Fruit fly (Drosophila melanogaster) whole organism, embryonic: ENCODE data around the gene Zpr1.

Experiments
- Adf1 ChIP-seq: fragments of 200-800 bp; sonication (Bioruptor generic); IDR thresholded peaks from 2 replicates; pipeline ENCODE4 v1.3.6; 2022; ENCODE audit warnings: missing biosample characterization, missing genetic modification characterization
- Atf-2 ChIP-seq: fragments of 200-800 bp; sonication (Bioruptor generic); optimal IDR thresholded peaks from 2 replicates; lab custom pipeline; 2016; ENCODE audit warnings: missing biosample characterization, missing genetic modification characterization
- B-H2 ChIP-seq: fragments of 200-800 bp; sonication (Bioruptor generic); optimal IDR thresholded peaks from 2 replicates; lab custom pipeline; 2018; ENCODE audit warnings: missing biosample characterization, mild to moderate bottlenecking, missing genetic modification characterization
- Bdp1 ChIP-seq: fragments of 200-800 bp; sonication (Bioruptor generic); optimal IDR thresholded peaks from 3 replicates; lab custom pipeline; 2016; ENCODE audit warnings: missing biosample characterization, missing genetic modification characterization
- Bteb2 ChIP-seq: fragments of 200-800 bp; sonication (Bioruptor generic); optimal IDR thresholded peaks from 2 replicates; lab custom pipeline; 2016; ENCODE audit warnings: missing biosample characterization, missing genetic modification characterization
- CG10431 ChIP-seq: fragments of 200-800 bp; sonication (Bioruptor generic); optimal IDR thresholded peaks from 3 replicates; lab custom pipeline; 2018; ENCODE audit warnings: missing biosample characterization, mild to moderate bottlenecking, missing genetic modification characterization
- CG10462 ChIP-seq: fragments of 200-800 bp; sonication (Bioruptor generic); optimal IDR thresholded peaks from 2 replicates; lab custom pipeline; 2016; ENCODE audit warnings: missing biosample characterization, missing genetic modification characterization
- CG10543 ChIP-seq: fragments of 200-800 bp; sonication (Bioruptor generic); optimal IDR thresholded peaks from 3 replicates; lab custom pipeline; 2017; ENCODE audit warnings: missing biosample characterization, mild to moderate bottlenecking, missing genetic modification characterization, moderate library complexity
- CG13296 ChIP-seq: fragments of 200-800 bp; sonication (Bioruptor generic); optimal IDR thresholded peaks from 3 replicates; lab custom pipeline; 2018; ENCODE audit warnings: missing biosample characterization, mild to moderate bottlenecking, missing genetic modification characterization
- CG13894 ChIP-seq: fragments of 200-800 bp; sonication (Bioruptor generic); optimal IDR thresholded peaks from 3 replicates; lab custom pipeline; 2018; ENCODE audit warnings: missing biosample characterization, mild to moderate bottlenecking, missing genetic modification characterization, moderate library complexity
- CG15479 ChIP-seq: fragments of 200-800 bp; sonication (Bioruptor generic); optimal IDR thresholded peaks from 3 replicates; lab custom pipeline; 2019; ENCODE audit warnings: missing biosample characterization, mild to moderate bottlenecking, missing genetic modification characterization, moderate library complexity
- CG1602 ChIP-seq: fragments of 200-800 bp; sonication (Bioruptor generic); optimal IDR thresholded peaks from 3 replicates; lab custom pipeline; 2016; ENCODE audit warnings: missing biosample characterization, missing genetic modification characterization
- CG18476 ChIP-seq: fragments of 200-800 bp; sonication (Bioruptor generic); optimal IDR thresholded peaks from 2 replicates; lab custom pipeline; 2016; ENCODE audit warnings: missing biosample characterization, mild to moderate bottlenecking, missing genetic modification characterization
- CG3995 ChIP-seq: fragments of 200-800 bp; sonication (Bioruptor generic); optimal IDR thresholded peaks from 3 replicates; lab custom pipeline; 2016; ENCODE audit warnings: missing biosample characterization, missing genetic modification characterization
- CG6813 ChIP-seq: fragments of 200-800 bp; sonication (Bioruptor generic); optimal IDR thresholded peaks from 2 replicates; lab custom pipeline; 2017; ENCODE audit warnings: missing biosample characterization, missing genetic modification characterization, mild to moderate bottlenecking, moderate library complexity, missing genetic modification reagents
- CG7786 ChIP-seq: fragments of 200-800 bp; sonication (Bioruptor generic); optimal IDR thresholded peaks from 2 replicates; lab custom pipeline; 2016; ENCODE audit warnings: missing biosample characterization, missing genetic modification characterization
- Camta ChIP-seq: fragments of 200-800 bp; sonication (Bioruptor generic); optimal IDR thresholded peaks from 2 replicates; lab custom pipeline; 2016; ENCODE audit warnings: missing biosample characterization, missing genetic modification characterization
- D ChIP-seq, 2 experiments: fragments of 200-800 bp in 1 of 2; fragments of >200 bp in 1 of 2; sonication (Bioruptor generic) in 1 of 2; optimal IDR thresholded peaks; 2 replicates in 1 of 2; 3 replicates in 1 of 2; lab custom pipeline; 2017; ENCODE audit warnings: mild to moderate bottlenecking in 1 of 2, missing biosample characterization in 1 of 2, missing genetic modification characterization in 1 of 2, missing genetic modification reagents in 1 of 2
- Deaf1 ChIP-seq: fragments of 200-800 bp; optimal IDR thresholded peaks from 3 replicates; lab custom pipeline; 2019; ENCODE audit warnings: missing biosample characterization, mild to moderate bottlenecking, missing genetic modification characterization, moderate library complexity
- Dip3 ChIP-seq: fragments of 200-800 bp; sonication (Bioruptor generic); optimal IDR thresholded peaks from 3 replicates; lab custom pipeline; 2016; ENCODE audit warnings: missing biosample characterization, missing genetic modification characterization
- Elba2 ChIP-seq: fragments of 200-800 bp; sonication (Bioruptor generic); optimal IDR thresholded peaks from 3 replicates; lab custom pipeline; 2016; ENCODE audit warnings: missing biosample characterization, missing genetic modification characterization
- Fer2 ChIP-seq: fragments of 200-800 bp; sonication (Bioruptor generic); optimal IDR thresholded peaks from 2 replicates; lab custom pipeline; 2018; ENCODE audit warnings: missing biosample characterization, mild to moderate bottlenecking, missing genetic modification characterization, moderate library complexity
- Fer3 ChIP-seq: fragments of 200-800 bp; sonication (Bioruptor generic); optimal IDR thresholded peaks from 2 replicates; lab custom pipeline; 2018; ENCODE audit warnings: missing biosample characterization, mild to moderate bottlenecking, missing genetic modification characterization, moderate library complexity
- H15 ChIP-seq: fragments of 200-800 bp; sonication (Bioruptor generic); IDR thresholded peaks from 3 replicates; pipeline ENCODE4 v1.3.6; 2022; ENCODE audit warnings: missing biosample characterization, missing genetic modification characterization
- HHEX ChIP-seq: fragments of 200-800 bp; sonication (Bioruptor generic); optimal IDR thresholded peaks from 3 replicates; lab custom pipeline; 2017; ENCODE audit warnings: missing biosample characterization, mild to moderate bottlenecking, missing genetic modification characterization, missing genetic modification reagents
- NK7.1 ChIP-seq: fragments of 200-800 bp; sonication (Bioruptor generic); optimal IDR thresholded peaks from 3 replicates; lab custom pipeline; 2016; ENCODE audit warnings: missing biosample characterization, missing genetic modification characterization
- Nf-YB ChIP-seq: fragments of 200-800 bp; sonication (Bioruptor generic); optimal IDR thresholded peaks from 3 replicates; lab custom pipeline; 2019; ENCODE audit warnings: missing biosample characterization, mild to moderate bottlenecking, missing genetic modification characterization, moderate library complexity
- Oaz ChIP-seq: fragments of 200-800 bp; sonication (Bioruptor generic); IDR thresholded peaks from 2 replicates; pipeline ENCODE4 v1.3.6; 2022; ENCODE audit warnings: missing biosample characterization, missing genetic modification characterization
- Stat92E ChIP-seq, 3 experiments: fragments of >200 bp in 2 of 3; fragments of 200-800 bp in 1 of 3; sonication (Bioruptor generic) in 1 of 3; optimal IDR thresholded peaks; 2 replicates each; lab custom pipeline; 2017 to 2019; ENCODE audit warnings: missing biosample characterization in 3 of 3, missing genetic modification characterization in 3 of 3, mild to moderate bottlenecking in 1 of 3, moderate library complexity in 1 of 3
- Trl ChIP-seq, 3 experiments: fragments of >200 bp in 2 of 3; fragments of 200-800 bp in 1 of 3; sonication (Bioruptor generic) in 1 of 3; optimal IDR thresholded peaks; 2 replicates in 1 of 3; 3 replicates in 2 of 3; lab custom pipeline; 2016 to 2017; ENCODE audit warnings: missing biosample characterization in 1 of 3, missing genetic modification characterization in 1 of 3
- ab ChIP-seq: fragments of 200-800 bp; sonication (Bioruptor generic); optimal IDR thresholded peaks from 2 replicates; lab custom pipeline; 2016; ENCODE audit warnings: missing biosample characterization, missing genetic modification characterization
- ac ChIP-seq: fragments of 200-800 bp; sonication (Bioruptor generic); optimal IDR thresholded peaks from 3 replicates; lab custom pipeline; 2017; ENCODE audit warnings: missing biosample characterization, mild to moderate bottlenecking, missing genetic modification characterization
- ato ChIP-seq: fragments of 200-800 bp; sonication (Bioruptor generic); IDR thresholded peaks from 2 replicates; pipeline ENCODE4 v1.3.6; 2022; ENCODE audit warnings: missing biosample characterization, missing genetic modification characterization; ENCODE audit not compliant: partially characterized antibody
- dan ChIP-seq: fragments of 200-800 bp; sonication (Bioruptor generic); IDR thresholded peaks from 2 replicates; pipeline ENCODE4 v1.3.6; 2022; ENCODE audit warnings: missing biosample characterization, missing genetic modification characterization
- dpn ChIP-seq, 2 experiments: fragments of 200-800 bp; sonication (Bioruptor generic); optimal IDR thresholded peaks; 3 replicates each; lab custom pipeline; 2016; ENCODE audit warnings: missing biosample characterization in 2 of 2, missing genetic modification characterization in 2 of 2
- h ChIP-seq: fragments of >200 bp; optimal IDR thresholded peaks from 2 replicates; lab custom pipeline; 2017
- hth ChIP-seq: fragments of >200 bp; optimal IDR thresholded peaks from 2 replicates; lab custom pipeline; 2017; ENCODE audit warnings: inconsistent platforms
- ken ChIP-seq: fragments of 200-800 bp; sonication (Bioruptor generic); IDR thresholded peaks from 3 replicates; pipeline ENCODE4 v1.3.6; 2022; ENCODE audit warnings: missing biosample characterization, missing genetic modification characterization
- lilli ChIP-seq: fragments of 200-800 bp; sonication (Bioruptor generic); optimal IDR thresholded peaks from 3 replicates; lab custom pipeline; 2016; ENCODE audit warnings: missing biosample characterization, missing genetic modification characterization
- lov ChIP-seq, 2 experiments: fragments of 200-800 bp in 1 of 2; fragments of >200 bp in 1 of 2; sonication (Bioruptor generic) in 1 of 2; IDR thresholded peaks in 1 of 2; optimal IDR thresholded peaks in 1 of 2; 2 replicates in 1 of 2; 3 replicates in 1 of 2; pipeline versions ENCODE4 v1.3.6 to Lab custom; 2017 to 2022; ENCODE audit warnings: missing biosample characterization in 1 of 2, missing genetic modification characterization in 1 of 2
- nau ChIP-seq: fragments of 200-800 bp; sonication (Bioruptor generic); optimal IDR thresholded peaks from 3 replicates; lab custom pipeline; 2017; ENCODE audit warnings: missing biosample characterization, mild to moderate bottlenecking, missing genetic modification characterization, missing genetic modification reagents
- nerfin-1 ChIP-seq: fragments of 200-800 bp; sonication (Bioruptor generic); optimal IDR thresholded peaks from 3 replicates; lab custom pipeline; 2019; ENCODE audit warnings: missing biosample characterization, mild to moderate bottlenecking, missing genetic modification characterization, moderate library complexity
- odd ChIP-seq: fragments of 200-800 bp; sonication (Bioruptor generic); optimal IDR thresholded peaks from 2 replicates; lab custom pipeline; 2017; ENCODE audit warnings: missing biosample characterization, mild to moderate bottlenecking, missing genetic modification characterization
- prd ChIP-seq, 3 experiments: fragments of >200 bp in 2 of 3; fragments of 200-800 bp in 1 of 3; sonication (Bioruptor generic) in 1 of 3; optimal IDR thresholded peaks in 2 of 3; IDR thresholded peaks in 1 of 3; 2 replicates in 2 of 3; 3 replicates in 1 of 3; pipeline versions ENCODE4 v1.3.6 to Lab custom; 2017 to 2022; ENCODE audit warnings: missing biosample characterization in 1 of 3, missing genetic modification characterization in 1 of 3
- schlank ChIP-seq: fragments of 200-800 bp; sonication (Bioruptor generic); optimal IDR thresholded peaks from 2 replicates; lab custom pipeline; 2018; ENCODE audit warnings: missing biosample characterization, mild to moderate bottlenecking, missing genetic modification characterization
- scrt ChIP-seq: fragments of 200-800 bp; sonication (Bioruptor generic); optimal IDR thresholded peaks from 2 replicates; lab custom pipeline; 2018; ENCODE audit warnings: missing biosample characterization, mild to moderate bottlenecking, missing genetic modification characterization, moderate library complexity
- ssp ChIP-seq: fragments of 200-800 bp; sonication (Bioruptor generic); IDR thresholded peaks from 2 replicates; pipeline ENCODE4 v1.3.6; 2022; ENCODE audit warnings: missing biosample characterization, missing genetic modification characterization
- zen2 ChIP-seq: fragments of 200-800 bp; sonication (Bioruptor generic); IDR thresholded peaks from 3 replicates; pipeline ENCODE4 v1.3.6; 2022; ENCODE audit warnings: missing biosample characterization, missing genetic modification characterization; ENCODE audit not compliant: partially characterized antibody
- zfh1 ChIP-seq: fragments of 200-800 bp; sonication (Bioruptor generic); IDR thresholded peaks from 3 replicates; pipeline ENCODE4 v1.3.6; 2022; ENCODE audit warnings: missing biosample characterization, missing genetic modification characterization

The Zpr1 gene

dm6 chrX:9141219-9141618 lies 20.7 kb downstream of the Zpr1 start (continued):
- no peak for TF ChIP-seq D (optimal IDR thresholded peaks at IDR 0.05; lab: Kevin White, UChicago)
- TF ChIP-seq D (GFP tag; optimal IDR thresholded peaks at IDR 0.05; lab: Kevin White, UChicago) = peak; percentile 70
- peak; percentile 45 for TF ChIP-seq NK7.1 (GFP tag; lab: Kevin White, UChicago)
- no peak for TF ChIP-seq CG3995 (GFP tag; lab: Kevin White, UChicago)
- TF ChIP-seq CG15479 = peak; percentile 25
- peak; percentile 7 for TF ChIP-seq scrt (GFP tag; lab: Kevin White, UChicago)
- TF ChIP-seq Dip3 (GFP tag; lab: Kevin White, UChicago) = peak; percentile 58
- peak; percentile 50 for TF ChIP-seq Camta (GFP tag; lab: Kevin White, UChicago)
- peak; percentile 76 for TF ChIP-seq dan (GFP tag; lab: Robert Waterston, UW)
- TF ChIP-seq lov (optimal IDR thresholded peaks at IDR 0.05; lab: Kevin White, UChicago) = no peak
- peak; percentile 87 for TF ChIP-seq lov (GFP tag; IDR thresholded peaks at IDR 0.05; lab: Robert Waterston, UW)
- TF ChIP-seq Oaz (GFP tag; lab: Robert Waterston, UW) = peak; percentile 75
- no peak for TF ChIP-seq Trl (optimal IDR thresholded peaks at IDR 0.05; lab: Kevin White, UChicago)
- TF ChIP-seq Trl (GFP tag; optimal IDR thresholded peaks at IDR 0.05; lab: Kevin White, UChicago) = peak; percentile 74
- no peak for TF ChIP-seq zen2
- peak; percentile 68 for TF ChIP-seq Atf-2 (GFP tag; lab: Kevin White, UChicago)
- TF ChIP-seq Deaf1 = peak; percentile 10
- peak; percentile 37 for TF ChIP-seq CG10462 (GFP tag; lab: Kevin White, UChicago)
- TF ChIP-seq CG10543 = peak; percentile 60
- TF ChIP-seq schlank (tag; lab: Kevin White, UChicago) = peak; percentile 16
- no peak for TF ChIP-seq hth
- TF ChIP-seq Elba2 (GFP tag; lab: Kevin White, UChicago) = no peak
- TF ChIP-seq CG1602 (GFP tag; lab: Kevin White, UChicago) = peak; percentile 43
- no peak for TF ChIP-seq Stat92E (GFP tag; optimal IDR thresholded peaks at IDR 0.05; lab: Kevin White, UChicago)
- peak; percentile 34 for TF ChIP-seq Fer2
- TF ChIP-seq ac (GFP tag; lab: Kevin White, UChicago) = peak; percentile 18
- no peak for TF ChIP-seq ato (GFP tag; lab: Robert Waterston, UW)
- TF ChIP-seq CG7786 (GFP tag; lab: Kevin White, UChicago) = peak; percentile 76
- peak; percentile 75 for TF ChIP-seq HHEX
- peak; percentile 92 for TF ChIP-seq zfh1 (GFP tag; lab: Robert Waterston, UW)
- TF ChIP-seq Adf1 (GFP tag; lab: Robert Waterston, UW) = 0 out of 2 replicates have a peak, but pooled peaks have one; percentile 12
- peak; percentile 50 for TF ChIP-seq CG13296
- peak; percentile 77 for TF ChIP-seq ssp (GFP tag; lab: Robert Waterston, UW)
- TF ChIP-seq ken (GFP tag; lab: Robert Waterston, UW) = peak; percentile 84
- peak; percentile 93 for TF ChIP-seq nerfin-1 (tag; lab: Kevin White, UChicago)
- TF ChIP-seq Nf-YB = peak; percentile 25
- TF ChIP-seq prd (optimal IDR thresholded peaks at IDR 0.05; lab: Kevin White, UChicago) = no peak
- TF ChIP-seq prd (GFP tag; IDR thresholded peaks at IDR 0.05; lab: Robert Waterston, UW) = peak; percentile 93
- TF ChIP-seq CG6813 (GFP tag; lab: Kevin White, UChicago) = peak; percentile 71
- TF ChIP-seq B-H2 (GFP tag; lab: Kevin White, UChicago) = no peak
- TF ChIP-seq Bteb2 (GFP tag; lab: Kevin White, UChicago) = no peak
- TF ChIP-seq h = no peak
- TF ChIP-seq Bdp1 (GFP tag; lab: Kevin White, UChicago) = peak; percentile 22
- TF ChIP-seq lilli (GFP tag; lab: Kevin White, UChicago) = peak; percentile 68
- TF ChIP-seq odd (GFP tag; lab: Kevin White, UChicago) = no peak
- TF ChIP-seq H15 (GFP tag; lab: Robert Waterston, UW) = peak; percentile 85
- TF ChIP-seq nau = no peak
- TF ChIP-seq Fer3 = peak; percentile 53
- peak; percentile 31 for TF ChIP-seq CG13894 (tag; lab: Kevin White, UChicago)
- TF ChIP-seq CG18476 (GFP tag; lab: Kevin White, UChicago) = peak; percentile 39
- no peak for TF ChIP-seq CG10431 (GFP tag; lab: Kevin White, UChicago)
- peak; percentile 8 for TF ChIP-seq ab (GFP tag; lab: Kevin White, UChicago)
- TF ChIP-seq dpn (GFP tag; optimal IDR thresholded peaks at IDR 0.05; lab: Kevin White, UChicago) = peak; percentile 72 to 76
